Fruit fly (Drosophila melanogaster) S2 (cell line): ENCODE data around the gene msb1l.

ENCODE experiments used
- CG8478 ChIP-seq: fragments of >200 bp; optimal IDR thresholded peaks from 2 replicates; lab custom pipeline; 2018
- CTCF ChIP-seq, 2 experiments: fragments of >200 bp; optimal IDR thresholded peaks; 2 replicates each; lab custom pipeline; 2018

DNA sequence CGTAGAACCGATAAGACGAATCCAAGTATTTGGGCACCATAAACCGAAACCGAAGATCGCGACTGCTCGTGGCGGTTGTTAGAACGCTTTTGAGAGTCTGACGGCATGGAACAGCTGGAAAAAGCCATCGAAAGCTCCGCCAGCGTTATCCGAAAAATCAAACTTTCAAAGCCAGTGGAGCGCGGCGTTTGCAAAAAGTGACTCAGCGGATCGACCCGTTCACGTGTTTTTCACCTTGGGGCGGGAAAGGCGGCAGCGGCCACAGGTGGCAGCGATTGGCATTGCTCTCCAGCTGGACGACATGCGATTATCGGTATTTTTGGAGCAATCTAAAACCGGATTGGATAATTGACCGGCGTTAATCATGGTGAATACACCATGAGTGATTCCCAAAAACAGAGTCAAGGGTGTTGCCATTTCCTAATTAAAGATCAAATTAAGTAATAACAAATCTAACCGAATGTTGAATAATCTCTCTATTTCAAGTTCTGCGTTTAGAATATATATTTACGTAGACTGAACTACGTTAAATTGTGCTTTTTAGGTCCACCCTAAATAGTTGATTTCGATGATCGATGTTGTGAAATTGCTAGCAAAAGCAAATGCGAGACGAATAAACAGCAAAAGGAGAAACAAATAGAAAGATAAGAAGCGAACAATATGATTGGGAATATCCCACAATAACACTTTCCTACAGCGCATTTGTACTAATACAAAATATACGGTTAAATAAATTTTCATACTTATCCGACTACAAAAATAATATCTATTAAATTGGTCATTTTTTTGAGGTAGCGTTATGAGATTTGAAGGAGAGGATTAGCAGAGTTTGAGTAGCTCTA, 30.4 kb upstream of the msb1l start, which contains the start of gene CG10337:
- TF ChIP-seq CTCF (optimal IDR thresholded peaks at IDR 0.05; lab: Kevin White, UChicago) (no peak), CG8478 (no peak)
